Worm (Caenorhabditis elegans) whole organism, L4/young adult: Measurements from ENCODE around the gene spv-1.

Experiments used
- W03F9.2 ChIP-seq: fragments of 150-350 bp; optimal IDR thresholded peaks from 2 replicates; lab custom pipeline; 2014; ENCODE audit warnings: missing biosample characterization, missing genetic modification characterization
- dao-5 ChIP-seq: sonication (generic microtip); optimal IDR thresholded peaks from 2 replicates; lab custom pipeline; 2016; ENCODE audit warnings: missing genotype, missing genetic modification characterization, moderate library complexity, missing compliant biosample characterization
- him-1 ChIP-seq: sonication (generic microtip); optimal IDR thresholded peaks from 2 replicates; lab custom pipeline; 2016; ENCODE audit warnings: missing genotype, missing genetic modification reagents, missing genetic modification characterization, missing compliant biosample characterization

ce11 chrII:7940848-7941247 lies 12.3 kb upstream of the spv-1 start, which contains the start of gene ZK669.3:
- TF ChIP-seq him-1 (tag; lab: Kevin White, UChicago) (no peak), dao-5 (tag; lab: Kevin White, UChicago) (no peak), W03F9.2 (tag; lab: Kevin White, UChicago) (no peak)
